Worm (Caenorhabditis elegans) whole organism, early embryonic: Measurements from ENCODE around the gene srx-133.

Experiments used
- hnd-1 ChIP-seq: sonication (generic microtip); optimal IDR thresholded peaks from 2 replicates; lab custom pipeline; 2016; ENCODE audit warnings: missing genetic modification characterization, missing compliant biosample characterization
- tra-4 ChIP-seq: sonication (generic microtip); optimal IDR thresholded peaks from 2 replicates; lab custom pipeline; 2017; ENCODE audit warnings: missing genetic modification characterization, missing compliant biosample characterization

DNA sequence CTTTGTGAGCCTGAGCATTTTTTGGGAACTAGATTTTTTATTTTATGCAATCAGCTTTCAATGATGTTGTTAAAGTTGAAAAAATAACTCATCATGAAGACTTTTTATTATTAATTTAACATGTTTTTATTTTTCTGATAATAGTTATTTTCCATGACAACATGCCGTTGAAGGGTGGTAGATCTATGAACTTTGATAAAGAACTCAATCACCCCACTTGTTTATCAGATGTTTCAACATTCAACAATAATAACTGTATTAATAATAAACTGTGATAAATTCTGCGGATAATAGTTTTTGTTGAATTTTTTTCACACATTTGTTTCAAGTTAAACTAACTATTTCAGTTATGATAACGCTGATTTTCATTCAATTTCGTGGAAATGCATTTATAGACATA lies 43.0 kb downstream of the srx-133 start:
- TF ChIP-seq hnd-1 (tag; lab: Kevin White, UChicago) (no peak), tra-4 (tag; lab: Kevin White, UChicago) (no peak)
